Worm (Caenorhabditis elegans): Measurements from ENCODE around the gene dct-15.

DNA sequence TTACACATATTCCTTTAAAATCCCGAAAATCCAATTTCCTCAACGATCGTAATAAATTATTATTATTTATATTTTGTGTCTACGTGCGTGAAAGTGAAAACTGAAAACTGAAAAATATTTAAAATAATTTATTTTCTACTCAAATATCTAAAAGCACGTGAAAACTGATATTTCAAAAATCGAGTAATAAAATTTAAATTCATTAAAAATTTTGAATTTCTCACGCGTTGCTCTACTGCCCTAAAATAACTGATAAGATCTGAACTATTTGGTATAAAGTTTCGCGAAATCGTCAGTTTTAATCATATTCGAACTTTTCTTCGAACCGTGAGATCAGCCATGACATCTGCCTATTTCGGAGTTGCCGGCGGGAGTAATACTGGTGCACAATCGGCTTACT is 41.7 kb upstream of the dct-15 start, which contains the start of gene ssq-1:
- TF ChIP-seq ztf-11 (tag; optimal IDR thresholded peaks at IDR 0.05): no peak
- TF ChIP-seq drap-1 (GFP tag; optimal IDR thresholded peaks at IDR 0.05): no peak
- no peak for TF ChIP-seq nhr-76 (tag; optimal IDR thresholded peaks at IDR 0.05)
- no peak for TF ChIP-seq nhr-2 (tag; optimal IDR thresholded peaks at IDR 0.05)
- TF ChIP-seq unc-39 (tag; optimal IDR thresholded peaks at IDR 0.05): no peak
- no peak for TF ChIP-seq lin-13 (tag; optimal IDR thresholded peaks at IDR 0.05)
- TF ChIP-seq lsy-2 (tag; optimal IDR thresholded peaks at IDR 0.05): no peak
- TF ChIP-seq sem-2 (GFP tag; optimal IDR thresholded peaks at IDR 0.05): no peak
- no peak for TF ChIP-seq elt-3 (tag; optimal IDR thresholded peaks at IDR 0.05)
- TF ChIP-seq nhr-237 (tag; optimal IDR thresholded peaks at IDR 0.05): no peak
- no peak for TF ChIP-seq mep-1 (tag; optimal IDR thresholded peaks at IDR 0.05)
- no peak for TF ChIP-seq snpc-4 (tag; optimal IDR thresholded peaks at IDR 0.05)
- TF ChIP-seq ceh-43 (GFP tag; optimal IDR thresholded peaks at IDR 0.05): no peak
- TF ChIP-seq nhr-28 (tag; optimal IDR thresholded peaks at IDR 0.05): no peak
